Worm (Caenorhabditis elegans): ENCODE results near the gene R02F2.6.

DNA sequence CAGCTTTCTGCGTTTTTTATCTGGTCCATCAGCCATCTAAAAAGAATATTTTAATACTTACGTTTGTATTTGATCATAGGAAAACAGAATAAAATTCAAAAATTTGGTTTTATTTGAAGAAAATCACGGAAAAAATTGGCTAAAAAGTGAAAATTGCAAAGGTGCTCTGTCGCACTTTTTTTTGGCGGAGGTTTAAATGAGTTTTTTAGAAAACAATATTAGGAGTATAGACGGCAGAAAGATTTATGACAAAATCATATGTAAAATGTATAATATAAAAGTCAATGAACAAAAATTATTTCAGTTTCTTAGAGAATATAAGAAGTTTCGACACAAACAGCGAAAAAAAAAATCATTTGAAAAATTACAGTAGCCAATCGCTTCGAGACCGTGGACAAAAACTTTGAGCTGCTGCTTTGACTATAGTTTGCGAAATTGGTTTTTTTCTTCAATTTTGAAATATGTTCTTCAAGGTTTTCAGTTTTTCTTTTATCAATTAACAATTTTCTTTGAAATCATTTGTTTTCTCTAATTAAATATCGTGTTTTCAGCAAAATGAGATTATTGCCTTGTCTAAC lies 5.1 kb upstream of the R02F2.6 start, which contains the start of the genes R02F2.7 and R02F2.4:
- TF ChIP-seq pha-4 (GFP tag; IDR thresholded peaks at IDR 0.05) (no peak), pha-4 (tag; optimal IDR thresholded peaks at IDR 0.05) (no peak), dmd-8 (GFP tag; IDR thresholded peaks at IDR 0.05) (no peak), egl-27 (tag; optimal IDR thresholded peaks at IDR 0.05) (no peak)
